Worm (Caenorhabditis elegans): ENCODE data around the gene rnf-121.

DNA sequence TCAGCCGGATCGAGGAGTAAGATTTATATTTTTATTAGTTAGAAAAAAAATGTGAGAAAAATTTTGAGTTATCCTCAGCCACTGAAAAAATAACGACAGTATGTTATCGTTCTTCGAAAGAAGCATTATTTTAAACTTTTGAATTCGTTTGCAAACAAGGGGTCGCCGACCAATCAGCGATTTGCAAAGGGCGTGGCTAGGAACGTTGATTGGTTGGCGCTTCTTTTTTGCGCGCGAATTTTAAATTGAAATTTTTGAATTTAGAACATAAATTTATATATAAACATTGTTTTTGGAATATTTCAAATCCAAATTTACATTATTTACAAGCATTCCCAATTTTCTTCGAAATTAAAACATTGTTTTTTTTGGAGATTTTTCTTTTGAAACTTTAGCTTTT is 27.6 kb downstream of the rnf-121 start:
- TF ChIP-seq him-1 (tag; optimal IDR thresholded peaks at IDR 0.05) (no peak), dao-5 (tag; optimal IDR thresholded peaks at IDR 0.05) (no peak)

Data from whole organism, L4/young adult.